Worm (Caenorhabditis elegans): ENCODE measurements around the gene rab-21.

DNA sequence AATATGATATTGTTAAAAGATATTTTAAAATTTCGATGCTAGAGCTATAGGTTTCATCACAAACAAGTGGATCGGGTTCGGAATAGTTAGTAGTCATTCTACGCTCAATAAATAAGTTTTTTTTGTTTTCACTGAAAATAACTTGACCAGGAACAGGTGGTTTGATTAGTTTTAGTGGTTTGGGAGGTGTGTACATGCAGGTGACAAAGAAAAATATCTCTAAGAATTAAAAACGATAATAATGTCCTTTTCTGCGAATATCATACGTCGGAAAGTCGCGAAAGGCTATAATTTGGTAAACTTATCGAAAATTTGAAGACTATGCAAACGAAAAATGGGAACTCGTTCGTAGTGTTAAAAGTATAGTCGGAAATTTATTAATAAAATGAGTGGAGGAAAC, 4.5 kb downstream of the rab-21 start, which contains the start of gene srg-15:
- TF ChIP-seq unc-130 (tag; optimal IDR thresholded peaks at IDR 0.05) (no peak), jun-1 (tag; optimal IDR thresholded peaks at IDR 0.05) (no peak), snpc-4 (tag; optimal IDR thresholded peaks at IDR 0.05) (no peak), lin-13 (GFP tag; optimal IDR thresholded peaks at IDR 0.05) (no peak), ztf-11 (tag; optimal IDR thresholded peaks at IDR 0.05) (no peak), ama-1 (optimal IDR thresholded peaks at IDR 0.05) (no peak), sptf-1 (tag; optimal IDR thresholded peaks at IDR 0.05) (no peak), pqm-1 (tag; optimal IDR thresholded peaks at IDR 0.05) (no peak), hpl-2 (GFP tag; optimal IDR thresholded peaks at IDR 0.05) (no peak), fkh-4 (tag; optimal IDR thresholded peaks at IDR 0.05; ENCODE audit: borderline replicate concordance) (no peak), swsn-7 (tag; optimal IDR thresholded peaks at IDR 0.05) (no peak), C16A3.4 (tag; optimal IDR thresholded peaks at IDR 0.05) (no peak), fkh-10 (GFP tag; optimal IDR thresholded peaks at IDR 0.05) (no peak), unc-62 (GFP tag; optimal IDR thresholded peaks at IDR 0.05) (no peak)

All from whole organism, L1 larva.